Worm (Caenorhabditis elegans) whole organism, L1 larva: ENCODE results near the gene F08F8.11.

Source experiments
- C04F5.9 ChIP-seq: sonication (generic microtip); optimal IDR thresholded peaks from 2 replicates; lab custom pipeline; 2016; ENCODE audit warnings: missing genetic modification characterization, missing compliant biosample characterization
- C16A3.4 ChIP-seq: fragments of 150-350 bp; optimal IDR thresholded peaks from 2 replicates; lab custom pipeline; 2014; ENCODE audit warnings: missing biosample characterization, missing genetic modification characterization
- Y116A8C.19 ChIP-seq: sonication (generic microtip); optimal IDR thresholded peaks from 2 replicates; lab custom pipeline; 2016; ENCODE audit warnings: missing compliant biosample characterization, missing genetic modification characterization, borderline replicate concordance
- aha-1 ChIP-seq: fragments of 150-350 bp; optimal IDR thresholded peaks from 2 replicates; lab custom pipeline; 2014; ENCODE audit warnings: missing biosample characterization, missing genetic modification characterization
- aly-2 ChIP-seq: fragments of 150-350 bp; optimal IDR thresholded peaks from 2 replicates; lab custom pipeline; 2014; ENCODE audit warnings: missing biosample characterization, missing genetic modification characterization
- ama-1 ChIP-seq: fragments of 150-350 bp; optimal IDR thresholded peaks from 2 replicates; lab custom pipeline; 2014
- blmp-1 ChIP-seq: fragments of 150-350 bp; optimal IDR thresholded peaks from 2 replicates; lab custom pipeline; 2014; ENCODE audit warnings: missing biosample characterization, missing genetic modification characterization
- ceh-63 ChIP-seq: fragments of 200-800 bp; sonication (Bioruptor generic); optimal IDR thresholded peaks from 2 replicates; lab custom pipeline; 2018; ENCODE audit warnings: mild to moderate bottlenecking, missing genetic modification characterization, missing compliant biosample characterization
- ceh-8 ChIP-seq: fragments of 200-800 bp; sonication (Bioruptor generic); optimal IDR thresholded peaks from 2 replicates; lab custom pipeline; 2018; ENCODE audit warnings: mild to moderate bottlenecking, missing genetic modification characterization, moderate library complexity, missing compliant biosample characterization
- ces-1 ChIP-seq: fragments of 150-350 bp; optimal IDR thresholded peaks from 2 replicates; lab custom pipeline; 2014; ENCODE audit warnings: missing biosample characterization, missing genetic modification reagents, missing genetic modification characterization
- dpl-1 ChIP-seq, 3 experiments: fragments of 150-350 bp in 2 of 3; sonication (generic microtip) in 1 of 3; optimal IDR thresholded peaks; 2 replicates each; lab custom pipeline; 2014 to 2017; ENCODE audit warnings: missing biosample characterization in 3 of 3, missing genetic modification characterization in 3 of 3, missing genetic modification reagents in 3 of 3
- egl-27 ChIP-seq, 2 experiments: fragments of 150-350 bp in 1 of 2; sonication (generic microtip); optimal IDR thresholded peaks; 3 replicates each; lab custom pipeline; 2017 to 2018; ENCODE audit warnings: missing biosample characterization in 2 of 2, missing genetic modification characterization in 2 of 2, missing genetic modification reagents in 2 of 2
- elt-2 ChIP-seq: sonication (generic microtip); optimal IDR thresholded peaks from 2 replicates; lab custom pipeline; 2016; ENCODE audit warnings: missing genetic modification characterization, mild to moderate bottlenecking, inconsistent platforms, missing compliant biosample characterization, missing genetic modification reagents
- ets-5 ChIP-seq: fragments of 200-800 bp; sonication (Bioruptor generic); IDR thresholded peaks from 2 replicates; pipeline ENCODE4 v1.3.6; 2022; ENCODE audit warnings: missing genetic modification characterization, missing compliant biosample characterization
- fos-1 ChIP-seq: fragments of 150-350 bp; optimal IDR thresholded peaks from 2 replicates; lab custom pipeline; 2014; ENCODE audit warnings: missing biosample characterization, missing genetic modification characterization
- grh-1 ChIP-seq: fragments of 200-800 bp; sonication (Bioruptor generic); IDR thresholded peaks from 2 replicates; pipeline ENCODE4 v1.3.6; 2022; ENCODE audit warnings: missing genetic modification reagents, missing genetic modification characterization, missing compliant biosample characterization
- hlh-17 ChIP-seq: fragments of 200-800 bp; sonication (Bioruptor generic); optimal IDR thresholded peaks from 2 replicates; lab custom pipeline; 2018; ENCODE audit warnings: missing genetic modification characterization, mild to moderate bottlenecking, missing compliant biosample characterization, moderate library complexity, borderline replicate concordance
- hlh-4 ChIP-seq: sonication (generic microtip); optimal IDR thresholded peaks from 2 replicates; lab custom pipeline; 2016; ENCODE audit warnings: mild to moderate bottlenecking, missing genetic modification characterization, missing compliant biosample characterization
- irx-1 ChIP-seq: sonication (generic microtip); optimal IDR thresholded peaks from 2 replicates; lab custom pipeline; 2016; ENCODE audit warnings: missing genetic modification characterization, missing compliant biosample characterization
- isw-1 ChIP-seq: fragments of 200-800 bp; sonication (Bioruptor generic); IDR thresholded peaks from 2 replicates; pipeline ENCODE4 v1.3.6; 2022; ENCODE audit warnings: missing genetic modification characterization, missing compliant biosample characterization
- lin-15B ChIP-seq: fragments of 150-350 bp; sonication (generic microtip); optimal IDR thresholded peaks from 3 replicates; lab custom pipeline; 2014; ENCODE audit warnings: missing biosample characterization, missing genetic modification characterization
- lin-35 ChIP-seq, 2 experiments: fragments of 150-350 bp; optimal IDR thresholded peaks; 2 replicates each; lab custom pipeline; 2014; ENCODE audit warnings: missing biosample characterization in 2 of 2, missing genetic modification characterization in 2 of 2, missing genetic modification reagents in 2 of 2
- lir-3 ChIP-seq: sonication (generic microtip); optimal IDR thresholded peaks from 2 replicates; lab custom pipeline; 2016; ENCODE audit warnings: mild to moderate bottlenecking, missing genetic modification characterization, moderate library complexity, missing compliant biosample characterization; ENCODE audit not compliant: poor library complexity
- lsy-2 ChIP-seq, 2 experiments: fragments of 150-350 bp; optimal IDR thresholded peaks; 2 replicates each; lab custom pipeline; 2014; ENCODE audit warnings: missing biosample characterization in 2 of 2, missing genetic modification characterization in 2 of 2
- mab-9 ChIP-seq: fragments of 200-800 bp; sonication (Bioruptor generic); IDR thresholded peaks from 2 replicates; pipeline ENCODE4 v1.3.6; 2022; ENCODE audit warnings: missing genetic modification reagents, missing genetic modification characterization, missing compliant biosample characterization
- mdl-1 ChIP-seq, 2 experiments: fragments of 150-350 bp; optimal IDR thresholded peaks; 2 replicates each; lab custom pipeline; 2014 to 2017; ENCODE audit warnings: missing biosample characterization in 2 of 2, missing genetic modification characterization in 2 of 2, inconsistent platforms in 1 of 2
- nhr-11 ChIP-seq: fragments of 150-350 bp; optimal IDR thresholded peaks from 2 replicates; lab custom pipeline; 2014; ENCODE audit warnings: missing biosample characterization, missing genetic modification characterization
- nhr-12 ChIP-seq: sonication (generic microtip); optimal IDR thresholded peaks from 2 replicates; lab custom pipeline; 2017; ENCODE audit warnings: missing biosample characterization, missing genetic modification characterization
- nhr-47 ChIP-seq: sonication (generic microtip); optimal IDR thresholded peaks from 2 replicates; lab custom pipeline; 2016; ENCODE audit warnings: mild to moderate bottlenecking, missing genetic modification characterization, moderate library complexity, missing compliant biosample characterization
- nhr-71 ChIP-seq: sonication (generic microtip); optimal IDR thresholded peaks from 2 replicates; lab custom pipeline; 2016; ENCODE audit warnings: mild to moderate bottlenecking, missing genetic modification characterization, moderate library complexity, missing compliant biosample characterization
- nhr-76 ChIP-seq: sonication (generic microtip); optimal IDR thresholded peaks from 2 replicates; lab custom pipeline; 2017; ENCODE audit warnings: missing biosample characterization, missing genetic modification characterization
- pax-3 ChIP-seq: fragments of 200-800 bp; sonication (Bioruptor generic); optimal IDR thresholded peaks from 2 replicates; lab custom pipeline; 2018; ENCODE audit warnings: mild to moderate bottlenecking, missing genetic modification characterization, moderate library complexity, missing compliant biosample characterization
- pqm-1 ChIP-seq: sonication (generic microtip); optimal IDR thresholded peaks from 3 replicates; lab custom pipeline; 2017; ENCODE audit warnings: missing biosample characterization, missing genetic modification characterization
- snu-23 ChIP-seq: sonication (generic microtip); optimal IDR thresholded peaks from 2 replicates; lab custom pipeline; 2016; ENCODE audit warnings: missing genetic modification characterization, missing compliant biosample characterization
- sox-4 ChIP-seq: sonication (generic microtip); optimal IDR thresholded peaks from 2 replicates; lab custom pipeline; 2016; ENCODE audit warnings: missing genetic modification characterization, missing compliant biosample characterization
- sptf-1 ChIP-seq: fragments of 150-350 bp; optimal IDR thresholded peaks from 2 replicates; lab custom pipeline; 2014; ENCODE audit warnings: missing biosample characterization, missing genetic modification characterization
- sup-37 ChIP-seq: fragments of 200-800 bp; sonication (Bioruptor generic); optimal IDR thresholded peaks from 2 replicates; lab custom pipeline; 2018; ENCODE audit warnings: mild to moderate bottlenecking, missing genetic modification characterization, missing compliant biosample characterization
- tlp-1 ChIP-seq: fragments of 150-350 bp; optimal IDR thresholded peaks from 2 replicates; lab custom pipeline; 2014; ENCODE audit warnings: missing biosample characterization, missing genetic modification characterization
- unc-30 ChIP-seq: sonication (generic microtip); optimal IDR thresholded peaks from 2 replicates; lab custom pipeline; 2017; ENCODE audit warnings: missing biosample characterization, missing genetic modification characterization
- unc-62 ChIP-seq: fragments of 150-350 bp; optimal IDR thresholded peaks from 2 replicates; lab custom pipeline; 2014; ENCODE audit warnings: missing biosample characterization, missing genetic modification reagents, missing genetic modification characterization
- unc-86 ChIP-seq: sonication (generic microtip); optimal IDR thresholded peaks from 2 replicates; lab custom pipeline; 2016; ENCODE audit warnings: missing genetic modification characterization, missing compliant biosample characterization
- unc-98 ChIP-seq: fragments of 200-800 bp; sonication (Bioruptor generic); IDR thresholded peaks from 2 replicates; pipeline ENCODE4 v1.3.6; 2022; ENCODE audit warnings: missing genetic modification characterization, missing compliant biosample characterization
- xbp-1 ChIP-seq: sonication (generic microtip); optimal IDR thresholded peaks from 2 replicates; lab custom pipeline; 2016; ENCODE audit warnings: missing genetic modification characterization, missing compliant biosample characterization
- ztf-11 ChIP-seq, 2 experiments: sonication (generic microtip); optimal IDR thresholded peaks; 2 replicates each; lab custom pipeline; 2016 to 2017; ENCODE audit warnings: missing genetic modification characterization in 2 of 2, missing biosample characterization in 1 of 2, missing compliant biosample characterization in 1 of 2
- ztf-4 ChIP-seq: fragments of 150-350 bp; optimal IDR thresholded peaks from 2 replicates; lab custom pipeline; 2014; ENCODE audit warnings: missing biosample characterization, missing genetic modification characterization

Gene F08F8.11

DNA sequence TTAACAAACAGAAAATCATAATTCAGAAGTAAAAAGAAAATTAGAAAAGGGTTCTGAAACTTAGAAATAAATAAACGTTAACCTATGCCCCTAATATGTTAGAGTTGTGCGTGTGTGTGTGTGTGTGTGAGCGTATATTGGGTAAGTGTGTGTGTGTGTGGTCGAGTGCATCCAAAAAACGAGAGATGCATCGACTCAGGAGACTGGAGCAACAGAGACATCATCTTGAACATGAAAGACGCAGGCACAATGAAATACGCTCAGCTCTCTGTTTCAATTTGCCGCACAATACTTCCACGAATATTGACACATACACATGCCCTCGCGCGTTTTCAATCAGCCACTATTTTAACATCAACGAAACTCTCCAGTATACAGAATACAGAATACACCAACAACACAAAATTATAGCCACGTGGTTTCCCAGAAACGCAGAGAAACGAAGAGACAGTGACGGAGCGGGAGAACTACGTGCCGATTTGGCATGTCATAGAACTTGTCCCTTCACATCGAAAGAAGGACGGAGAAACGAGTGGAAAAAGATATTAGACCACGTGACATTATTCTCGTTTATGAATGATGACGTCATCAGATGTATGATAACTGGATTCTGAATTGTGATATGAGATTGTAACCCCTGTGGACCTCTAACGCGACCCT, 10.6 kb downstream of the F08F8.11 start (continued):
- peak; percentile 18 for TF ChIP-seq ceh-8
- TF ChIP-seq sup-37 (GFP tag; lab: Kevin White, UChicago) = no peak
- no peak for TF ChIP-seq ets-5 (GFP tag; lab: Robert Waterston, UW)
- TF ChIP-seq tlp-1 (tag; lab: Kevin White, UChicago) = no peak
- peak; percentile 36 to 85 for TF ChIP-seq lin-35 (GFP tag; optimal IDR thresholded peaks at IDR 0.05; lab: Kevin White, UChicago)
- no peak for TF ChIP-seq nhr-76
- peak; percentile 93 for TF ChIP-seq nhr-71 (tag; lab: Kevin White, UChicago)
- peak; percentile 27 for TF ChIP-seq aly-2 (tag; lab: Kevin White, UChicago)
- TF ChIP-seq dpl-1 (GFP tag; optimal IDR thresholded peaks at IDR 0.05; lab: Kevin White, UChicago) = peak; percentile 41 to 57 (median 42)
- TF ChIP-seq irx-1 (tag; lab: Kevin White, UChicago) = peak; percentile 64
- peak; percentile 63 for TF ChIP-seq C16A3.4 (tag; lab: Kevin White, UChicago)
- no peak for TF ChIP-seq mab-9
- no peak for TF ChIP-seq hlh-4 (tag; lab: Kevin White, UChicago)
- TF ChIP-seq pax-3 (tag; lab: Kevin White, UChicago) = no peak
- TF ChIP-seq ceh-63 = no peak
- TF ChIP-seq fos-1 (tag; lab: Kevin White, UChicago) = no peak
- peak in 1 of 2 experiments; percentile 98 for TF ChIP-seq mdl-1 (tag; optimal IDR thresholded peaks at IDR 0.05; lab: Kevin White, UChicago)
- TF ChIP-seq aha-1 (tag; lab: Kevin White, UChicago) = no peak
- TF ChIP-seq grh-1 = peak; percentile 89
- TF ChIP-seq sptf-1 = no peak
- TF ChIP-seq unc-86 (tag; lab: Kevin White, UChicago) = no peak
- no peak for TF ChIP-seq ztf-11 (tag; optimal IDR thresholded peaks at IDR 0.05; lab: Kevin White, UChicago)
- no peak for TF ChIP-seq nhr-12 (tag; lab: Kevin White, UChicago)
- TF ChIP-seq unc-62 (GFP tag; lab: Kevin White, UChicago) = no peak
- TF ChIP-seq lsy-2 (tag; optimal IDR thresholded peaks at IDR 0.05; lab: Kevin White, UChicago) = peak; percentile 55 to 64
- no peak for TF ChIP-seq nhr-11 (tag; lab: Kevin White, UChicago)
- TF ChIP-seq xbp-1 = peak; percentile 87
- no peak for TF ChIP-seq unc-30
- TF ChIP-seq lin-15B (tag; lab: Kevin White, UChicago) = no peak
- no peak for TF ChIP-seq Y116A8C.19 (tag; lab: Kevin White, UChicago)
- no peak for TF ChIP-seq hlh-17 (GFP tag; lab: Kevin White, UChicago)
- TF ChIP-seq ama-1 (lab: Kevin White, UChicago) = no peak
- TF ChIP-seq ces-1 = no peak
- peak; percentile 52 for TF ChIP-seq lir-3 (tag; lab: Kevin White, UChicago)
- peak; percentile 79 for TF ChIP-seq nhr-47
- peak; percentile 96 for TF ChIP-seq snu-23 (GFP tag; lab: Kevin White, UChicago)
- no peak for TF ChIP-seq sox-4
- no peak for TF ChIP-seq unc-98 (GFP tag; lab: Robert Waterston, UW)
- no peak for TF ChIP-seq pqm-1
- peak; percentile 4 for TF ChIP-seq C04F5.9
- peak; percentile 87 for TF ChIP-seq ztf-4 (tag; lab: Kevin White, UChicago)
- TF ChIP-seq blmp-1 (tag; lab: Kevin White, UChicago) = peak; percentile 89
- TF ChIP-seq elt-2 (tag; lab: Kevin White, UChicago) = no peak
- TF ChIP-seq isw-1 (GFP tag; lab: Robert Waterston, UW) = no peak
- TF ChIP-seq egl-27 (tag; optimal IDR thresholded peaks at IDR 0.05; lab: Kevin White, UChicago) = peak in 1 of 2 experiments; percentile 17
